Worm (Caenorhabditis elegans) whole organism, L2 larva: Measurements from ENCODE around the gene srsy-2.

Experiments used
- F13H6.1 ChIP-seq: sonication (generic microtip); optimal IDR thresholded peaks from 2 replicates; lab custom pipeline; 2016; ENCODE audit warnings: missing genetic modification characterization, missing compliant biosample characterization
- R02D3.7 ChIP-seq: fragments of 150-350 bp; optimal IDR thresholded peaks from 2 replicates; lab custom pipeline; 2014; ENCODE audit warnings: missing biosample characterization, missing genetic modification characterization
- Y55F3AM.14 ChIP-seq: fragments of 200-800 bp; sonication (Bioruptor generic); optimal IDR thresholded peaks from 2 replicates; lab custom pipeline; 2018; ENCODE audit warnings: mild to moderate bottlenecking, missing genetic modification characterization, missing compliant biosample characterization
- ZK546.5 ChIP-seq: sonication (generic microtip); optimal IDR thresholded peaks from 2 replicates; lab custom pipeline; 2017; ENCODE audit warnings: missing biosample characterization, missing genetic modification characterization
- alr-1 ChIP-seq: fragments of 150-350 bp; optimal IDR thresholded peaks from 2 replicates; lab custom pipeline; 2014; ENCODE audit warnings: missing biosample characterization, missing genetic modification characterization
- ama-1 ChIP-seq: fragments of 150-350 bp; optimal IDR thresholded peaks from 2 replicates; lab custom pipeline; 2018; ENCODE audit warnings: inconsistent platforms
- blmp-1 ChIP-seq: sonication (generic microtip); optimal IDR thresholded peaks from 2 replicates; lab custom pipeline; 2017; ENCODE audit warnings: missing genetic modification characterization, mild to moderate bottlenecking, missing compliant biosample characterization, antibody characterized with exemption, moderate library complexity; ENCODE audit not compliant: insufficient read depth
- ceh-16 ChIP-seq: fragments of 150-350 bp; optimal IDR thresholded peaks from 2 replicates; lab custom pipeline; 2014; ENCODE audit warnings: missing biosample characterization, missing genetic modification characterization
- ceh-82 ChIP-seq: fragments of 150-350 bp; optimal IDR thresholded peaks from 2 replicates; lab custom pipeline; 2014; ENCODE audit warnings: missing biosample characterization, missing genetic modification characterization
- crh-2 ChIP-seq: sonication (generic microtip); optimal IDR thresholded peaks from 2 replicates; lab custom pipeline; 2017; ENCODE audit warnings: missing biosample characterization, missing genetic modification characterization
- dmd-4 ChIP-seq: sonication (generic microtip); optimal IDR thresholded peaks from 2 replicates; lab custom pipeline; 2017; ENCODE audit warnings: missing biosample characterization, missing genetic modification characterization
- elt-1 ChIP-seq: fragments of 150-350 bp; optimal IDR thresholded peaks from 2 replicates; lab custom pipeline; 2014; ENCODE audit warnings: missing biosample characterization, missing genetic modification characterization
- fos-1 ChIP-seq: fragments of 150-350 bp; optimal IDR thresholded peaks from 2 replicates; lab custom pipeline; 2014; ENCODE audit warnings: missing biosample characterization, missing genetic modification characterization
- gmeb-1 ChIP-seq: fragments of 150-350 bp; optimal IDR thresholded peaks from 2 replicates; lab custom pipeline; 2014; ENCODE audit warnings: missing biosample characterization, missing genetic modification characterization
- mab-5 ChIP-seq: fragments of 150-350 bp; optimal IDR thresholded peaks from 2 replicates; lab custom pipeline; 2014; ENCODE audit warnings: missing biosample characterization, missing genetic modification characterization
- mbf-1 ChIP-seq: sonication (generic microtip); optimal IDR thresholded peaks from 2 replicates; lab custom pipeline; 2017; ENCODE audit warnings: missing biosample characterization, missing genetic modification characterization
- mdl-1 ChIP-seq, 2 experiments: fragments of 150-350 bp in 1 of 2; sonication (generic microtip) in 1 of 2; optimal IDR thresholded peaks; 2 replicates each; lab custom pipeline; 2017; ENCODE audit warnings: missing biosample characterization in 2 of 2, missing genetic modification characterization in 2 of 2
- nhr-12 ChIP-seq: fragments of 150-350 bp; optimal IDR thresholded peaks from 2 replicates; lab custom pipeline; 2014; ENCODE audit warnings: missing biosample characterization, missing genetic modification characterization
- nhr-129 ChIP-seq: fragments of 150-350 bp; optimal IDR thresholded peaks from 2 replicates; lab custom pipeline; 2014; ENCODE audit warnings: missing biosample characterization, missing genetic modification characterization
- nhr-21 ChIP-seq: fragments of 150-350 bp; optimal IDR thresholded peaks from 2 replicates; lab custom pipeline; 2014; ENCODE audit warnings: missing biosample characterization, missing genetic modification characterization
- nhr-25 ChIP-seq: fragments of 150-350 bp; sonication (generic microtip); optimal IDR thresholded peaks from 3 replicates; lab custom pipeline; 2014; ENCODE audit warnings: missing biosample characterization, missing genetic modification characterization
- nhr-6 ChIP-seq: fragments of 150-350 bp; optimal IDR thresholded peaks from 2 replicates; lab custom pipeline; 2014; ENCODE audit warnings: missing biosample characterization, missing genetic modification characterization
- nhr-77 ChIP-seq: fragments of 150-350 bp; optimal IDR thresholded peaks from 2 replicates; lab custom pipeline; 2014; ENCODE audit warnings: missing biosample characterization, missing genetic modification characterization
- peb-1 ChIP-seq: fragments of 150-350 bp; optimal IDR thresholded peaks from 2 replicates; lab custom pipeline; 2014; ENCODE audit warnings: missing biosample characterization, missing genetic modification characterization
- sem-4 ChIP-seq: fragments of 150-350 bp; optimal IDR thresholded peaks from 2 replicates; lab custom pipeline; 2014; ENCODE audit warnings: missing biosample characterization, missing genetic modification reagents, missing genetic modification characterization
- sma-3 ChIP-seq: sonication (generic microtip); optimal IDR thresholded peaks from 2 replicates; lab custom pipeline; 2016; ENCODE audit warnings: missing genetic modification reagents, missing genetic modification characterization, missing compliant biosample characterization
- snpc-4 ChIP-seq: fragments of 150-350 bp; optimal IDR thresholded peaks from 2 replicates; lab custom pipeline; 2014; ENCODE audit warnings: missing biosample characterization, missing genetic modification characterization
- unc-39 ChIP-seq: fragments of 150-350 bp; optimal IDR thresholded peaks from 2 replicates; lab custom pipeline; 2014; ENCODE audit warnings: missing biosample characterization, missing genetic modification characterization
- unc-62 ChIP-seq: fragments of 150-350 bp; optimal IDR thresholded peaks from 2 replicates; lab custom pipeline; 2014; ENCODE audit warnings: missing biosample characterization, missing genetic modification reagents, missing genetic modification characterization
- zag-1 ChIP-seq: fragments of 150-350 bp; optimal IDR thresholded peaks from 2 replicates; lab custom pipeline; 2014; ENCODE audit warnings: missing biosample characterization, missing genetic modification characterization
- ztf-11 ChIP-seq: sonication (generic microtip); optimal IDR thresholded peaks from 2 replicates; lab custom pipeline; 2017; ENCODE audit warnings: missing biosample characterization, missing genetic modification characterization
- ztf-4 ChIP-seq: fragments of 150-350 bp; optimal IDR thresholded peaks from 2 replicates; lab custom pipeline; 2014; ENCODE audit warnings: missing biosample characterization, missing genetic modification characterization

srsy-2 gene

DNA sequence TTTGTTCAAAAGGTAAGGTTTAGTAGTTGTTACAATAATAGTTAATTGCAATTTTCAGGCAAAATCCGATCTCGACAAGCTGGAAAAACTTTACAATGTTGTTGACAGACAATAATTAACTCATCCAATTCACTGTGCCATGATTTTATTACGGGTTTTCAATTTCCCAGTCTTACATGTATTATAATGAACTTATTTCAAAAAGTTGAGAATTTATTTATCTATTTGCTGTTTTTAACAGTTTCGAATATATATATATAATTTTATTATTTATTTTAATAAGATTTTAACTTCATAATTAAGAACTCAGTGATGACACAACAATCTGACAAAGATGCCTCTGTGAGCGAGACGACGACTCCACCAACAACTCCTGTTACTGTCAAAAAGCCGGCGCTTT lies 19.2 kb upstream of the srsy-2 start, which contains the start of gene lelo-1:
TSS of gene lelo-1 (plus strand) at position 301 of the 400 bp plus-strand sequence.
- no peak for TF ChIP-seq blmp-1 (tag; lab: Kevin White, UChicago)
- no peak for TF ChIP-seq sem-4 (tag; lab: Kevin White, UChicago)
- TF ChIP-seq unc-62 (GFP tag; lab: Kevin White, UChicago): no peak
- no peak for TF ChIP-seq nhr-77 (tag; lab: Kevin White, UChicago)
- TF ChIP-seq sma-3 (GFP tag; lab: Kevin White, UChicago): no peak
- no peak for TF ChIP-seq ceh-82 (tag; lab: Kevin White, UChicago)
- no peak for TF ChIP-seq gmeb-1 (tag; lab: Kevin White, UChicago)
- no peak for TF ChIP-seq snpc-4 (tag; lab: Kevin White, UChicago)

DNA sequence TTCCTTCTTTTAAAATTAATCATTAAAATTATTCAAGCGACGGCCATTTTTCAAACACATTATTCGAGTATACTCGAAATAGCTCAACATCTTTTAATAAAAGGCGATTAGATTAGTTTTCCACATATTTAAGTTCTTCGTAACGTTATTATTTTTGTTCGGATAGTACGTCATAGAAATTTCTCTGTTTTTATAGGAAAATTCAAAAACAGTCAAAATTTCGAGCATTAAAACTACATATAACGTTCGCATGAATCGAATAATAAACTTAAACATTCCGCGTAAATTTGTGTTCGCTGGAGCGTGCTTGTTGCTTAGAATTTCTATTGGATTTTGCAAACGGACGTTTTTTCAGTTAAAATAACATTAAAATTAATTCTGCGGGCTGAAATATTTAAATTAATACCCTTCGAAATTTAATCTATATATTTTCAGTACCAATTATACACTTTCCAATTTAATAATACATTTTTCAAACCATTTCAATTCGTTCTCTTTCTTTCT lies 18.4 kb upstream of the srsy-2 start, which contains the start of gene blos-4:
TSS of gene blos-4 (plus strand) at position 51 of the 504 bp plus-strand sequence.
- peak; percentile 50 for TF ChIP-seq gmeb-1 (tag; lab: Kevin White, UChicago)
- TF ChIP-seq ceh-16 (tag; lab: Kevin White, UChicago): no peak
- no peak for TF ChIP-seq ama-1 (lab: Kevin White, UChicago)

DNA sequence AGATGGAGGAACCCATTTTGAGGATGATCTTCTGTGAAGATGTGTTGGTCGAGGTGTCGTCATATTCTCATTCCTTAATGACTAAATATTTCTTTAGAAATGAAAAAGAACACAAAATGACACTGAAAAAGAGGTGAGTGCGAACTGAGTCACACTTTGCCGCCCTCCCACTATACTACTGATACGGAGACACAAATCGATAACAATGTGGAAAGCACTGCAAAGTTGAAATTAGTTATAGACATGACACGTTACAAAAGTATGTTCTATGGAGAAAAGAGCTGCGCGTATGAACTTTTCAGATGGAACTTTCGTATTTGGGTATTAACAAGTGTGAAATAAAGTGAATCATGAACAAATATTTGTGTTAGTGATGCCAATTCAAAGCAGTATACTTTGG lies 17.3 kb upstream of the srsy-2 start, which contains the start of gene tat-4:
TSS of gene tat-4 (minus strand) at position 117 of the 400 bp plus-strand sequence.
- TF ChIP-seq fos-1 (tag; lab: Kevin White, UChicago) (peak; percentile 89), ztf-11 (tag; lab: Kevin White, UChicago) (no peak)
- TF ChIP-seq, all 48 proteins: peak for 1

DNA sequence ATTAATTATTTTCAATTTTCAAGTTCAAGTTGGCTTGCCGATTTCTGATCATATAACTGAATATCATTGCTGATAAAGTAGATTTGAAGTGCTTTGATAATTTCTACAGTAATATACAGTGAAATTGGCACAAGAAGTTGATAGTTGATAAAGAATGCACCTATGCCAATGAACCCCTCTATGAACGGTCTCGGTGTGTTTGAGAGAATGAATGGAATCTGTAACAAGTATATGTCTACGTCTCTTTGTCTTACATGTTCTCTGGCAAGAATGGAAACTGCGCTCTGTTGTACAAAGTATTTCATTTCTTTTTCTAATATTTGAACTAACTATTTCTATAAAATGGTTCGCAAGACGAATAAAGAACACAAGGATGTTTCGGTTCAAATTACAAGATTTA lies 14.9 kb upstream of the srsy-2 start, which contains the start of gene T24H7.8:
TSS of gene T24H7.8 (plus strand) at position 301 of the 400 bp plus-strand sequence.
- no peak for TF ChIP-seq nhr-6
- TF ChIP-seq mdl-1 (tag; optimal IDR thresholded peaks at IDR 0.05; lab: Kevin White, UChicago): no peak
- no peak for TF ChIP-seq ceh-82 (tag; lab: Kevin White, UChicago)
- TF ChIP-seq ZK546.5: no peak
- no peak for TF ChIP-seq zag-1 (tag; lab: Kevin White, UChicago)
- no peak for TF ChIP-seq ceh-16 (tag; lab: Kevin White, UChicago)
- no peak for TF ChIP-seq unc-39
- TF ChIP-seq Y55F3AM.14 (GFP tag; lab: Kevin White, UChicago): no peak
- TF ChIP-seq mab-5 (tag; lab: Kevin White, UChicago): no peak
- TF ChIP-seq mbf-1: no peak
- TF ChIP-seq unc-62 (GFP tag; lab: Kevin White, UChicago): no peak
- no peak for TF ChIP-seq alr-1 (tag; lab: Kevin White, UChicago)
- no peak for TF ChIP-seq elt-1
- no peak for TF ChIP-seq dmd-4
- no peak for TF ChIP-seq gmeb-1 (tag; lab: Kevin White, UChicago)

DNA sequence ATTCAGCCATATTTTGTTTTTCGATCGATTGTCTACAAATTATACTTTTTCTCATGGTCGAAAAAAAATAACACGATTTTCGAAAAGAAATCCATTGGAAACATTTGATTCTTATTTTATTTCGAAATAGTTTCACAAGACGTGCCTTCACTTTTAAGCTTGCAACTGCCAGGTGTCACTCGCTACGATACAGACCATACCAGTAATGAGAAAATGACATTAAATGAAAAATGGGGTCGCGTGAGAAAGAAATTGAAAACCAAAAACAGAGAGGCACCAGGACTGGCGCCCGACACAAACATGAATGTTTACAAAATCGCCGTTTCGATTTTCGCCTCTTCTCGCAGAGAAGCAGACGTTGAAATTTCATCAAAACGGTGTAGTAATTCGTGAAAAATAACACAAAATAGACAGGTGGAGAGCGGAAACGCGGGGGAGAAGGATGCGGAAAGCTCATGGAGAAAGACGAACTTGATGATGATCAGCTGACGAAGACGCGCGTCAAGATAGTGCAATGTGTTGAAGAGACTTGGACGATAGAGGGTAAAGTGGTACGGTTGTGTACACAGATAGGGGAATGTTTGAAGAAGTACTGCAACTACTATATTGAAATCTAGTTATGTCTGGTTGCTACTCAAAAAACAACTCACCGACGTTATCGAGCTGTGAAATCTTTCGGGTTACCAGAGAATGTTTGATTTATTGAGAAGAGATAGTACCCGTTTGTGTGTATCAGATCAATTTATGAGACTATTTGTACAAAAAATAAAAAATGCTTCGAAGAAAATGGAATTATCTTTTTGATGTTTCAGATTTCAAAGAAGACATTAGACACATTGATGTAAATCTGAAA lies 9.4 kb upstream of the srsy-2 start:
- TF ChIP-seq crh-2 (tag; lab: Kevin White, UChicago): no peak
- TF ChIP-seq F13H6.1 (tag; lab: Kevin White, UChicago): peak; percentile 46
- no peak for TF ChIP-seq peb-1 (tag; lab: Kevin White, UChicago)
- TF ChIP-seq nhr-21: no peak
- no peak for TF ChIP-seq blmp-1 (tag; lab: Kevin White, UChicago)
- TF ChIP-seq ceh-16 (tag; lab: Kevin White, UChicago): no peak
- peak; percentile 4 for TF ChIP-seq nhr-25
- TF ChIP-seq mab-5 (tag; lab: Kevin White, UChicago): no peak
- no peak for TF ChIP-seq R02D3.7 (tag; lab: Kevin White, UChicago)
- TF ChIP-seq nhr-12 (tag; lab: Kevin White, UChicago): no peak
- peak; percentile 21 for TF ChIP-seq nhr-129 (tag; lab: Kevin White, UChicago)
- no peak for TF ChIP-seq ztf-4 (tag; lab: Kevin White, UChicago)
- no peak for TF ChIP-seq zag-1 (tag; lab: Kevin White, UChicago)
- no peak for TF ChIP-seq mdl-1 (tag; optimal IDR thresholded peaks at IDR 0.05; lab: Kevin White, UChicago)
- TF ChIP-seq, all 48 proteins: peak for 3
